Fruit fly (Drosophila melanogaster) whole organism, embryonic: ENCODE results near the gene CG31821.

Source experiments
- Antp ChIP-seq: fragments of 200-800 bp; sonication (Bioruptor generic); optimal IDR thresholded peaks from 3 replicates; lab custom pipeline; 2016; ENCODE audit warnings: missing biosample characterization, missing genetic modification characterization
- B-H2 ChIP-seq: fragments of 200-800 bp; sonication (Bioruptor generic); optimal IDR thresholded peaks from 2 replicates; lab custom pipeline; 2018; ENCODE audit warnings: missing biosample characterization, mild to moderate bottlenecking, missing genetic modification characterization
- CG10147 ChIP-seq: fragments of 200-800 bp; sonication (Bioruptor generic); optimal IDR thresholded peaks from 2 replicates; lab custom pipeline; 2019; ENCODE audit warnings: missing biosample characterization, mild to moderate bottlenecking, missing genetic modification characterization, moderate library complexity
- CG10267 ChIP-seq: fragments of 200-800 bp; sonication (Bioruptor generic); optimal IDR thresholded peaks from 2 replicates; lab custom pipeline; 2018; ENCODE audit warnings: missing biosample characterization, mild to moderate bottlenecking, missing genetic modification characterization, moderate library complexity
- CG10431 ChIP-seq: fragments of 200-800 bp; sonication (Bioruptor generic); optimal IDR thresholded peaks from 3 replicates; lab custom pipeline; 2018; ENCODE audit warnings: missing biosample characterization, mild to moderate bottlenecking, missing genetic modification characterization
- CG10543 ChIP-seq: fragments of 200-800 bp; sonication (Bioruptor generic); optimal IDR thresholded peaks from 3 replicates; lab custom pipeline; 2017; ENCODE audit warnings: missing biosample characterization, mild to moderate bottlenecking, missing genetic modification characterization, moderate library complexity
- CG11247 ChIP-seq: fragments of 200-800 bp; sonication (Bioruptor generic); IDR thresholded peaks from 2 replicates; pipeline ENCODE4 v1.3.6; 2022; ENCODE audit warnings: missing biosample characterization, missing genetic modification characterization
- CG12155 ChIP-seq: fragments of 200-800 bp; sonication (Bioruptor generic); optimal IDR thresholded peaks from 3 replicates; lab custom pipeline; 2016; ENCODE audit warnings: missing biosample characterization, missing genetic modification characterization
- CG13424 ChIP-seq: fragments of 200-800 bp; sonication (Bioruptor generic); optimal IDR thresholded peaks from 2 replicates; lab custom pipeline; 2019; ENCODE audit warnings: missing biosample characterization, mild to moderate bottlenecking, missing genetic modification characterization, moderate library complexity
- CG14014 ChIP-seq: fragments of 200-800 bp; sonication (Bioruptor generic); IDR thresholded peaks from 2 replicates; pipeline ENCODE4 v1.3.6; 2022; ENCODE audit warnings: missing biosample characterization, missing genetic modification characterization
- CG14710 ChIP-seq: fragments of 200-800 bp; sonication (Bioruptor generic); optimal IDR thresholded peaks from 3 replicates; lab custom pipeline; 2019; ENCODE audit warnings: missing biosample characterization, mild to moderate bottlenecking, missing genetic modification characterization, moderate library complexity
- CG15479 ChIP-seq: fragments of 200-800 bp; sonication (Bioruptor generic); optimal IDR thresholded peaks from 3 replicates; lab custom pipeline; 2019; ENCODE audit warnings: missing biosample characterization, mild to moderate bottlenecking, missing genetic modification characterization, moderate library complexity
- CG3163 ChIP-seq: fragments of 200-800 bp; sonication (Bioruptor generic); optimal IDR thresholded peaks from 3 replicates; lab custom pipeline; 2016; ENCODE audit warnings: missing biosample characterization, missing genetic modification characterization
- CG3726 ChIP-seq: fragments of 200-800 bp; sonication (Bioruptor generic); IDR thresholded peaks from 3 replicates; pipeline ENCODE4, ENCODE4 v1.3.6; 2022; ENCODE audit warnings: missing biosample characterization, missing genetic modification characterization
- CG4360 ChIP-seq: fragments of 200-800 bp; sonication (Bioruptor generic); IDR thresholded peaks from 2 replicates; pipeline ENCODE4 v1.3.6; 2022; ENCODE audit warnings: missing biosample characterization, missing genetic modification characterization
- CG5245 ChIP-seq: fragments of 200-800 bp; sonication (Bioruptor generic); optimal IDR thresholded peaks from 3 replicates; lab custom pipeline; 2016; ENCODE audit warnings: missing biosample characterization, missing genetic modification characterization
- CG6791 ChIP-seq: fragments of 200-800 bp; sonication (Bioruptor generic); IDR thresholded peaks from 3 replicates; pipeline ENCODE4 v1.3.6; 2022; ENCODE audit warnings: missing biosample characterization, missing genetic modification characterization; ENCODE audit not compliant: partially characterized antibody
- CG6854 ChIP-seq: fragments of 200-800 bp; sonication (Bioruptor generic); optimal IDR thresholded peaks from 3 replicates; lab custom pipeline; 2017; ENCODE audit warnings: missing biosample characterization, mild to moderate bottlenecking, missing genetic modification characterization
- CG7556 ChIP-seq: fragments of 200-800 bp; sonication (Bioruptor generic); optimal IDR thresholded peaks from 2 replicates; lab custom pipeline; 2017; ENCODE audit warnings: missing biosample characterization, mild to moderate bottlenecking, missing genetic modification characterization
- CG7745 ChIP-seq: fragments of 200-800 bp; sonication (Bioruptor generic); optimal IDR thresholded peaks from 2 replicates; lab custom pipeline; 2018; ENCODE audit warnings: missing biosample characterization, mild to moderate bottlenecking, missing genetic modification characterization, moderate library complexity
- CG8478 ChIP-seq: fragments of >200 bp; optimal IDR thresholded peaks from 2 replicates; lab custom pipeline; 2018
- CG9215 ChIP-seq: fragments of 200-800 bp; sonication (Bioruptor generic); IDR thresholded peaks from 2 replicates; pipeline ENCODE4 v1.3.6; 2022; ENCODE audit warnings: missing biosample characterization, missing genetic modification characterization
- CG9437 ChIP-seq: fragments of 200-800 bp; sonication (Bioruptor generic); optimal IDR thresholded peaks from 2 replicates; lab custom pipeline; 2018; ENCODE audit warnings: missing biosample characterization, mild to moderate bottlenecking, missing genetic modification characterization
- CG9727 ChIP-seq: fragments of 200-800 bp; sonication (Bioruptor generic); optimal IDR thresholded peaks from 3 replicates; lab custom pipeline; 2017; ENCODE audit warnings: missing biosample characterization, mild to moderate bottlenecking, missing genetic modification characterization
- CG9932 ChIP-seq: fragments of 200-800 bp; sonication (Bioruptor generic); IDR thresholded peaks from 2 replicates; pipeline ENCODE4 v1.3.6; 2022; ENCODE audit warnings: missing biosample characterization, missing genetic modification characterization
- CkIIα-i1 ChIP-seq: fragments of 200-800 bp; sonication (Bioruptor generic); IDR thresholded peaks from 2 replicates; pipeline ENCODE4 v1.3.6; 2022; ENCODE audit warnings: missing biosample characterization, missing genetic modification characterization
- CoRest ChIP-seq: fragments of 200-800 bp; sonication (Bioruptor generic); optimal IDR thresholded peaks from 3 replicates; lab custom pipeline; 2018; ENCODE audit warnings: missing biosample characterization, mild to moderate bottlenecking, missing genetic modification characterization, moderate library complexity
- Dll ChIP-seq: fragments of 200-800 bp; sonication (Bioruptor generic); IDR thresholded peaks from 4 replicates; pipeline ENCODE4 v1.3.6; 2022; ENCODE audit warnings: missing biosample characterization, missing genetic modification characterization; ENCODE audit not compliant: partially characterized antibody
- Ets65A ChIP-seq: fragments of 200-800 bp; sonication (Bioruptor generic); peaks from one replicate; lab custom pipeline; 2016; ENCODE audit warnings: missing biosample characterization, missing genetic modification characterization
- Gug ChIP-seq: fragments of 200-800 bp; sonication (Bioruptor generic); IDR thresholded peaks from 4 replicates; pipeline ENCODE4 v1.3.6; 2022; ENCODE audit warnings: missing biosample characterization, missing genetic modification characterization
- HmgZ ChIP-seq: fragments of 200-800 bp; sonication (Bioruptor generic); optimal IDR thresholded peaks from 2 replicates; lab custom pipeline; 2018; ENCODE audit warnings: missing biosample characterization, mild to moderate bottlenecking, missing genetic modification characterization
- Lpt ChIP-seq: fragments of >200 bp; optimal IDR thresholded peaks from 2 replicates; lab custom pipeline; 2018; ENCODE audit warnings: missing biosample characterization, missing genetic modification characterization
- Mad ChIP-seq: fragments of 200-800 bp; sonication (Bioruptor generic); optimal IDR thresholded peaks from 2 replicates; lab custom pipeline; 2016; ENCODE audit warnings: missing biosample characterization, missing genetic modification characterization
- NC2α ChIP-seq: fragments of 200-800 bp; sonication (Bioruptor generic); optimal IDR thresholded peaks from 2 replicates; lab custom pipeline; 2016; ENCODE audit warnings: missing biosample characterization, missing genetic modification characterization
- Nf-YB ChIP-seq: fragments of 200-800 bp; sonication (Bioruptor generic); optimal IDR thresholded peaks from 3 replicates; lab custom pipeline; 2019; ENCODE audit warnings: missing biosample characterization, mild to moderate bottlenecking, missing genetic modification characterization, moderate library complexity
- Optix ChIP-seq: fragments of 200-800 bp; sonication (Bioruptor generic); IDR thresholded peaks from 3 replicates; pipeline ENCODE4 v1.3.6; 2022; ENCODE audit warnings: missing biosample characterization, missing genetic modification characterization
- Six4 ChIP-seq: fragments of 200-800 bp; sonication (Bioruptor generic); optimal IDR thresholded peaks from 2 replicates; lab custom pipeline; 2016; ENCODE audit warnings: missing biosample characterization, missing genetic modification characterization
- ash1 ChIP-seq: fragments of 200-800 bp; sonication (Bioruptor generic); optimal IDR thresholded peaks from 2 replicates; lab custom pipeline; 2018; ENCODE audit warnings: missing biosample characterization, mild to moderate bottlenecking, missing genetic modification characterization
- btn ChIP-seq: fragments of 200-800 bp; sonication (Bioruptor generic); optimal IDR thresholded peaks from 2 replicates; lab custom pipeline; 2016; ENCODE audit warnings: missing biosample characterization, missing genetic modification characterization
- cg ChIP-seq: fragments of 200-800 bp; sonication (Bioruptor generic); optimal IDR thresholded peaks from 3 replicates; lab custom pipeline; 2019; ENCODE audit warnings: missing biosample characterization, mild to moderate bottlenecking, missing genetic modification characterization, moderate library complexity
- chm ChIP-seq: fragments of 200-800 bp; sonication (Bioruptor generic); IDR thresholded peaks from 2 replicates; pipeline ENCODE4 v1.3.6; 2022; ENCODE audit warnings: missing biosample characterization, missing genetic modification characterization
- crol ChIP-seq: fragments of 200-800 bp; sonication (Bioruptor generic); IDR thresholded peaks from 2 replicates; pipeline ENCODE4 v1.3.6; 2022; ENCODE audit warnings: missing biosample characterization, missing genetic modification characterization
- esg ChIP-seq: fragments of 200-800 bp; sonication (Bioruptor generic); conservative IDR thresholded peaks from 2 replicates; pipeline ENCODE4 v1.3.6; 2022; ENCODE audit warnings: missing biosample characterization, missing genetic modification characterization
- fd96Cb ChIP-seq: fragments of 200-800 bp; sonication (Bioruptor generic); optimal IDR thresholded peaks from 2 replicates; lab custom pipeline; 2018; ENCODE audit warnings: missing biosample characterization, mild to moderate bottlenecking, missing genetic modification characterization, moderate library complexity
- luna ChIP-seq: fragments of 200-800 bp; sonication (Bioruptor generic); optimal IDR thresholded peaks from 2 replicates; lab custom pipeline; 2016; ENCODE audit warnings: missing biosample characterization, missing genetic modification characterization
- nau ChIP-seq: fragments of 200-800 bp; sonication (Bioruptor generic); optimal IDR thresholded peaks from 3 replicates; lab custom pipeline; 2017; ENCODE audit warnings: missing biosample characterization, mild to moderate bottlenecking, missing genetic modification characterization, missing genetic modification reagents
- ranshi ChIP-seq: fragments of 200-800 bp; sonication (Bioruptor generic); IDR thresholded peaks from 2 replicates; pipeline ENCODE4 v1.3.6; 2022; ENCODE audit warnings: missing biosample characterization, missing genetic modification characterization
- sens ChIP-seq: fragments of 200-800 bp; sonication (Bioruptor generic); peaks from one replicate; lab custom pipeline; 2016; ENCODE audit warnings: missing biosample characterization, missing genetic modification characterization
- trh ChIP-seq: fragments of 200-800 bp; sonication (Bioruptor generic); optimal IDR thresholded peaks from 2 replicates; lab custom pipeline; 2016; ENCODE audit warnings: missing biosample characterization, missing genetic modification characterization
- vnd ChIP-seq: fragments of 200-800 bp; sonication (Bioruptor generic); IDR thresholded peaks from 3 replicates; pipeline ENCODE4 v1.3.6; 2022; ENCODE audit warnings: missing biosample characterization, missing genetic modification characterization; ENCODE audit not compliant: partially characterized antibody

CG31821 gene

DNA sequence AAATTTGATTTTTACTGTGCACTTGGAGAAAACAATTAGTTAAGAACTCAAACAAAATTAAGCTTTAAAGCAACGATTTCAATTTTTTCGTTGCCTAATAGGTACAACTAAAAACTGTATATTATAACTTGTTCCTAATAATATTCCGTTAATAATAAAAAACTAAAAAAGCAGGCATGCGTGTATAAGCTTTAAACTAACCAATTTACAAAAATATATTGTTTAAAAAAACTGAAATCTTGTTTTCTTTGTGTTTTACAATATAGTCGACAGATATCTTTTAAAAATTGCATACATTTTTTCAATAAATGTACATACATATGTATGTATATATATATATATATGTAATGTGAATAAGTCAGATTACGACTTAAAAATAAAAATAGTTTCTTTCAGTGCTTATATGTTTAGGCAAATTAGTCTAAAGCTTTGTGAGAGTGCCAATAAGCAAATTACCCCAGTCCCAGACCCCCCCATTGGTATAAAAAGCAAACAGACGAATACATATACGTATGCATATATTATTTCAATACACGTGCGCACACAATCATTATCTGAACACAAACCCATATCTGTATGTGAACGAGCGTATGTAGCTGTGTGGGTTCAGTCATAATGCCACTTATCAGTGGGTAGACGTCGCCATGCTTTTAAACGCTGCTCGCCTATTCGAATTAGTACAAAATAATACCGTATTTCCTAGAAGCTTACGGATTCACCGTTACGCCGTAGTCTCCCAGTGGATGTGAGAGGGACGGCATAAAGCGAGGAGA, 10.9 kb upstream of the CG31821 start (continued):
- peak; percentile 88 for TF ChIP-seq CG13424 (tag; lab: Kevin White, UChicago)
- peak; percentile 78 for TF ChIP-seq CG9727 (GFP tag; lab: Kevin White, UChicago)
- peak; percentile 53 for TF ChIP-seq B-H2
- peak; percentile 93 for TF ChIP-seq cg (GFP tag; lab: Kevin White, UChicago)
- TF ChIP-seq CG14014, result no peak
- TF ChIP-seq Antp (GFP tag; lab: Kevin White, UChicago), result no peak
- TF ChIP-seq CG9215 (GFP tag; lab: Robert Waterston, UW), result peak; percentile 49
- no peak for TF ChIP-seq luna (GFP tag; lab: Kevin White, UChicago)
- no peak for TF ChIP-seq CG15479 (GFP tag; lab: Kevin White, UChicago)
- TF ChIP-seq fd96Cb (tag; lab: Kevin White, UChicago), result peak; percentile 88
- TF ChIP-seq Lpt, result no peak
- TF ChIP-seq CG7745, result no peak
- peak; percentile 64 for TF ChIP-seq HmgZ (tag; lab: Kevin White, UChicago)
- TF ChIP-seq CG3726, result 0 out of 3 replicates have a peak, but pooled peaks have one; percentile 39
- TF ChIP-seq CG10431 (GFP tag; lab: Kevin White, UChicago), result peak; percentile 35
- TF ChIP-seq Ets65A (GFP tag; lab: Kevin White, UChicago), result no peak
- peak; percentile 89 for TF ChIP-seq CG14710 (tag; lab: Kevin White, UChicago)
- TF ChIP-seq CG3163, result no peak
- TF ChIP-seq Six4 (GFP tag; lab: Kevin White, UChicago), result peak; percentile 56
- TF ChIP-seq Mad (GFP tag; lab: Kevin White, UChicago), result no peak
- TF ChIP-seq CoRest (tag; lab: Kevin White, UChicago), result peak; percentile 94
- no peak for TF ChIP-seq CG12155
- TF ChIP-seq ash1 (GFP tag; lab: Kevin White, UChicago), result no peak
- TF ChIP-seq CG9437 (GFP tag; lab: Kevin White, UChicago), result peak; percentile 88
- TF ChIP-seq esg (GFP tag; lab: Robert Waterston, UW), result peak; percentile 42
- TF ChIP-seq CG10147 (GFP tag; lab: Kevin White, UChicago), result peak; percentile 66
- TF ChIP-seq ranshi (GFP tag; lab: Robert Waterston, UW), result no peak
- no peak for TF ChIP-seq NC2α
- no peak for TF ChIP-seq CG8478 (lab: Kevin White, UChicago)
- TF ChIP-seq CkIIα-i1 (GFP tag; lab: Robert Waterston, UW), result no peak
- TF ChIP-seq crol (GFP tag; lab: Robert Waterston, UW), result peak; percentile 66
- TF ChIP-seq trh (GFP tag; lab: Kevin White, UChicago), result peak; percentile 57
- peak; percentile 1 for TF ChIP-seq CG5245 (GFP tag; lab: Kevin White, UChicago)
- peak; percentile 39; the same call in 1 of the 2 replicates for TF ChIP-seq chm (GFP tag; lab: Robert Waterston, UW)
- no peak for TF ChIP-seq sens (GFP tag; lab: Kevin White, UChicago)
- TF ChIP-seq CG7556, result peak; percentile 87
- no peak for TF ChIP-seq CG4360 (GFP tag; lab: Robert Waterston, UW)
- peak; percentile 5; the same call in 1 of the 2 replicates for TF ChIP-seq CG9932 (GFP tag; lab: Robert Waterston, UW)
- peak; percentile 67 for TF ChIP-seq Nf-YB (GFP tag; lab: Kevin White, UChicago)
- TF ChIP-seq CG10267, result peak; percentile 75
- no peak for TF ChIP-seq CG11247 (GFP tag; lab: Robert Waterston, UW)
- TF ChIP-seq Gug, result peak; percentile 52; the same call in 1 of the 4 replicates
- no peak for TF ChIP-seq btn (GFP tag; lab: Kevin White, UChicago)
- peak; percentile 94 for TF ChIP-seq CG10543 (GFP tag; lab: Kevin White, UChicago)
- TF ChIP-seq vnd (GFP tag; lab: Robert Waterston, UW), result no peak
- TF ChIP-seq CG6854 (GFP tag; lab: Kevin White, UChicago), result peak; percentile 55
- no peak for TF ChIP-seq Dll (GFP tag; lab: Robert Waterston, UW)
- no peak for TF ChIP-seq Optix (GFP tag; lab: Robert Waterston, UW)
- TF ChIP-seq CG6791 (GFP tag; lab: Robert Waterston, UW), result peak; percentile 65; the same call in 2 of the 3 replicates
- no peak for TF ChIP-seq nau
